Fruit fly (Drosophila melanogaster) whole organism, embryonic: ENCODE measurements around the gene CG12607.

ENCODE experiments used
- Atf-2 ChIP-seq: fragments of 200-800 bp; sonication (Bioruptor generic); optimal IDR thresholded peaks from 2 replicates; lab custom pipeline; 2016; ENCODE audit warnings: missing biosample characterization, missing genetic modification characterization
- CG10543 ChIP-seq: fragments of 200-800 bp; sonication (Bioruptor generic); optimal IDR thresholded peaks from 3 replicates; lab custom pipeline; 2017; ENCODE audit warnings: missing biosample characterization, mild to moderate bottlenecking, missing genetic modification characterization, moderate library complexity
- CG10654 ChIP-seq: fragments of 200-800 bp; sonication (Bioruptor generic); optimal IDR thresholded peaks from 2 replicates; lab custom pipeline; 2016; ENCODE audit warnings: missing biosample characterization, missing genetic modification characterization
- CG12744 ChIP-seq: fragments of 200-800 bp; sonication (Bioruptor generic); optimal IDR thresholded peaks from 2 replicates; lab custom pipeline; 2016; ENCODE audit warnings: missing biosample characterization, missing genetic modification characterization
- CG12769 ChIP-seq: fragments of 200-800 bp; sonication (Bioruptor generic); optimal IDR thresholded peaks from 2 replicates; lab custom pipeline; 2019; ENCODE audit warnings: missing biosample characterization, mild to moderate bottlenecking, missing genetic modification characterization, moderate library complexity
- CG13624 ChIP-seq: fragments of 200-800 bp; sonication (Bioruptor generic); optimal IDR thresholded peaks from 2 replicates; lab custom pipeline; 2016; ENCODE audit warnings: missing biosample characterization, missing genetic modification characterization
- CG13894 ChIP-seq: fragments of 200-800 bp; sonication (Bioruptor generic); optimal IDR thresholded peaks from 3 replicates; lab custom pipeline; 2018; ENCODE audit warnings: missing biosample characterization, mild to moderate bottlenecking, missing genetic modification characterization, moderate library complexity
- CG14710 ChIP-seq: fragments of 200-800 bp; sonication (Bioruptor generic); optimal IDR thresholded peaks from 3 replicates; lab custom pipeline; 2019; ENCODE audit warnings: missing biosample characterization, mild to moderate bottlenecking, missing genetic modification characterization, moderate library complexity
- CG15696 ChIP-seq: fragments of 200-800 bp; sonication (Bioruptor generic); optimal IDR thresholded peaks from 2 replicates; lab custom pipeline; 2019; ENCODE audit warnings: missing biosample characterization, mild to moderate bottlenecking, missing genetic modification characterization, moderate library complexity
- CG2116 ChIP-seq: fragments of 200-800 bp; sonication (Bioruptor generic); optimal IDR thresholded peaks from 3 replicates; lab custom pipeline; 2018; ENCODE audit warnings: missing biosample characterization, mild to moderate bottlenecking, missing genetic modification characterization
- CG2875 ChIP-seq: fragments of 200-800 bp; sonication (Bioruptor generic); optimal IDR thresholded peaks from 2 replicates; lab custom pipeline; 2017; ENCODE audit warnings: missing biosample characterization, mild to moderate bottlenecking, missing genetic modification characterization, missing genetic modification reagents
- CG34376 ChIP-seq: fragments of 200-800 bp; sonication (Bioruptor generic); optimal IDR thresholded peaks from 2 replicates; lab custom pipeline; 2018; ENCODE audit warnings: missing biosample characterization, mild to moderate bottlenecking, missing genetic modification characterization
- CG4617 ChIP-seq: fragments of 200-800 bp; sonication (Bioruptor generic); optimal IDR thresholded peaks from 3 replicates; lab custom pipeline; 2016; ENCODE audit warnings: missing biosample characterization, missing genetic modification characterization, borderline replicate concordance
- CG6254 ChIP-seq: fragments of 200-800 bp; sonication (Bioruptor generic); optimal IDR thresholded peaks from 3 replicates; lab custom pipeline; 2017; ENCODE audit warnings: mild to moderate bottlenecking, missing biosample characterization, missing genetic modification reagents, missing genetic modification characterization
- CG7745 ChIP-seq: fragments of 200-800 bp; sonication (Bioruptor generic); optimal IDR thresholded peaks from 2 replicates; lab custom pipeline; 2018; ENCODE audit warnings: missing biosample characterization, mild to moderate bottlenecking, missing genetic modification characterization, moderate library complexity
- CG8281 ChIP-seq: fragments of 200-800 bp; sonication (Bioruptor generic); optimal IDR thresholded peaks from 2 replicates; lab custom pipeline; 2018; ENCODE audit warnings: missing biosample characterization, mild to moderate bottlenecking, missing genetic modification characterization, moderate library complexity
- CG8290 ChIP-seq, 3 experiments: fragments of 200-800 bp; sonication (Bioruptor generic); optimal IDR thresholded peaks; 2 replicates each; lab custom pipeline; 2016 to 2019; ENCODE audit warnings: missing biosample characterization in 3 of 3, missing genetic modification characterization in 3 of 3, mild to moderate bottlenecking in 2 of 3, moderate library complexity in 1 of 3
- CkIIα-i1 ChIP-seq: fragments of 200-800 bp; sonication (Bioruptor generic); IDR thresholded peaks from 2 replicates; pipeline ENCODE4 v1.3.6; 2022; ENCODE audit warnings: missing biosample characterization, missing genetic modification characterization
- D ChIP-seq, 2 experiments: fragments of 200-800 bp in 1 of 2; fragments of >200 bp in 1 of 2; sonication (Bioruptor generic) in 1 of 2; optimal IDR thresholded peaks; 2 replicates in 1 of 2; 3 replicates in 1 of 2; lab custom pipeline; 2017; ENCODE audit warnings: mild to moderate bottlenecking in 1 of 2, missing biosample characterization in 1 of 2, missing genetic modification characterization in 1 of 2, missing genetic modification reagents in 1 of 2
- D19B ChIP-seq: fragments of 200-800 bp; sonication (Bioruptor generic); optimal IDR thresholded peaks from 2 replicates; lab custom pipeline; 2017; ENCODE audit warnings: missing biosample characterization, mild to moderate bottlenecking, missing genetic modification characterization
- Dp ChIP-seq: fragments of 200-800 bp; sonication (Bioruptor generic); optimal IDR thresholded peaks from 2 replicates; lab custom pipeline; 2018; ENCODE audit warnings: missing biosample characterization, mild to moderate bottlenecking, missing genetic modification characterization, moderate library complexity
- Dref ChIP-seq: fragments of 200-800 bp; sonication (Bioruptor generic); IDR thresholded peaks from 2 replicates; pipeline ENCODE4 v1.3.6; 2022; ENCODE audit warnings: missing biosample characterization, missing genetic modification characterization
- Fer1 ChIP-seq: fragments of 200-800 bp; sonication (Bioruptor generic); optimal IDR thresholded peaks from 2 replicates; lab custom pipeline; 2017; ENCODE audit warnings: missing biosample characterization, mild to moderate bottlenecking, missing genetic modification characterization
- Fer2 ChIP-seq: fragments of 200-800 bp; sonication (Bioruptor generic); optimal IDR thresholded peaks from 2 replicates; lab custom pipeline; 2018; ENCODE audit warnings: missing biosample characterization, mild to moderate bottlenecking, missing genetic modification characterization, moderate library complexity
- Mad ChIP-seq: fragments of 200-800 bp; sonication (Bioruptor generic); optimal IDR thresholded peaks from 2 replicates; lab custom pipeline; 2016; ENCODE audit warnings: missing biosample characterization, missing genetic modification characterization
- NK7.1 ChIP-seq: fragments of 200-800 bp; sonication (Bioruptor generic); optimal IDR thresholded peaks from 3 replicates; lab custom pipeline; 2016; ENCODE audit warnings: missing biosample characterization, missing genetic modification characterization
- NfI ChIP-seq: fragments of 200-800 bp; sonication (Bioruptor generic); optimal IDR thresholded peaks from 3 replicates; lab custom pipeline; 2018; ENCODE audit warnings: missing biosample characterization, mild to moderate bottlenecking, missing genetic modification characterization, moderate library complexity
- Optix ChIP-seq: fragments of 200-800 bp; sonication (Bioruptor generic); IDR thresholded peaks from 3 replicates; pipeline ENCODE4 v1.3.6; 2022; ENCODE audit warnings: missing biosample characterization, missing genetic modification characterization
- Pdp1 ChIP-seq, 2 experiments: fragments of 200-800 bp; sonication (Bioruptor generic); optimal IDR thresholded peaks; 3 replicates each; lab custom pipeline; 2016; ENCODE audit warnings: missing biosample characterization in 2 of 2, missing genetic modification characterization in 2 of 2, mild to moderate bottlenecking in 1 of 2, moderate library complexity in 1 of 2
- Sox102F ChIP-seq: fragments of 200-800 bp; sonication (Bioruptor generic); optimal IDR thresholded peaks from 2 replicates; lab custom pipeline; 2018; ENCODE audit warnings: missing biosample characterization, mild to moderate bottlenecking, missing genetic modification characterization, moderate library complexity
- YL-1 ChIP-seq: fragments of 200-800 bp; sonication (Bioruptor generic); optimal IDR thresholded peaks from 3 replicates; lab custom pipeline; 2017; ENCODE audit warnings: missing biosample characterization, mild to moderate bottlenecking, missing genetic modification characterization
- aop ChIP-seq: fragments of 200-800 bp; sonication (Bioruptor generic); IDR thresholded peaks from 2 replicates; pipeline ENCODE4 v1.3.6; 2022; ENCODE audit warnings: missing biosample characterization, missing genetic modification characterization
- ap ChIP-seq: fragments of 200-800 bp; sonication (Bioruptor generic); IDR thresholded peaks from 2 replicates; pipeline ENCODE4 v1.3.6; 2022; ENCODE audit warnings: missing biosample characterization, missing genetic modification characterization
- croc ChIP-seq: fragments of 200-800 bp; sonication (Bioruptor generic); conservative IDR thresholded peaks from 3 replicates; pipeline ENCODE4 v1.3.6; 2022; ENCODE audit warnings: missing biosample characterization, missing genetic modification characterization
- dimm ChIP-seq: fragments of 200-800 bp; sonication (Bioruptor generic); IDR thresholded peaks from 2 replicates; pipeline ENCODE4 v1.3.6; 2022; ENCODE audit warnings: missing biosample characterization, missing genetic modification characterization
- h ChIP-seq: fragments of >200 bp; optimal IDR thresholded peaks from 2 replicates; lab custom pipeline; 2017
- hth ChIP-seq: fragments of >200 bp; optimal IDR thresholded peaks from 2 replicates; lab custom pipeline; 2017; ENCODE audit warnings: inconsistent platforms
- insv ChIP-seq, 2 experiments: fragments of 200-800 bp; sonication (Bioruptor generic); optimal IDR thresholded peaks; 3 replicates each; lab custom pipeline; 2016 to 2018; ENCODE audit warnings: missing biosample characterization in 2 of 2, missing genetic modification characterization in 2 of 2
- lab ChIP-seq: fragments of 200-800 bp; sonication (Bioruptor generic); optimal IDR thresholded peaks from 3 replicates; lab custom pipeline; 2017; ENCODE audit warnings: missing biosample characterization, missing genetic modification characterization, mild to moderate bottlenecking, moderate library complexity, missing genetic modification reagents
- odd ChIP-seq: fragments of 200-800 bp; sonication (Bioruptor generic); optimal IDR thresholded peaks from 2 replicates; lab custom pipeline; 2017; ENCODE audit warnings: missing biosample characterization, mild to moderate bottlenecking, missing genetic modification characterization
- rib ChIP-seq: fragments of 200-800 bp; sonication (Bioruptor generic); IDR thresholded peaks from 2 replicates; pipeline ENCODE4 v1.3.6; 2022; ENCODE audit warnings: missing biosample characterization, missing genetic modification characterization
- run ChIP-seq: fragments of 200-800 bp; sonication (Bioruptor generic); optimal IDR thresholded peaks from 3 replicates; lab custom pipeline; 2018; ENCODE audit warnings: missing biosample characterization, mild to moderate bottlenecking, missing genetic modification characterization
- sd ChIP-seq: fragments of 200-800 bp; sonication (Bioruptor generic); optimal IDR thresholded peaks from 3 replicates; lab custom pipeline; 2018; ENCODE audit warnings: missing biosample characterization, mild to moderate bottlenecking, missing genetic modification characterization, moderate library complexity
- sens ChIP-seq: fragments of 200-800 bp; sonication (Bioruptor generic); peaks from one replicate; lab custom pipeline; 2016; ENCODE audit warnings: missing biosample characterization, missing genetic modification characterization
- slp2 ChIP-seq: fragments of 200-800 bp; sonication (Bioruptor generic); optimal IDR thresholded peaks from 2 replicates; lab custom pipeline; 2016; ENCODE audit warnings: missing biosample characterization, missing genetic modification characterization
- ttk ChIP-seq: fragments of 200-800 bp; sonication (Bioruptor generic); IDR thresholded peaks from 2 replicates; pipeline ENCODE4 v2.1.2; 2022; ENCODE audit warnings: missing biosample characterization, missing genetic modification characterization
- z ChIP-seq: fragments of 200-800 bp; sonication (Bioruptor generic); IDR thresholded peaks from 3 replicates; pipeline ENCODE4 v1.3.6; 2022; ENCODE audit warnings: missing biosample characterization, missing genetic modification characterization
- zf30C ChIP-seq: fragments of 200-800 bp; sonication (Bioruptor generic); optimal IDR thresholded peaks from 3 replicates; lab custom pipeline; 2018; ENCODE audit warnings: missing biosample characterization, mild to moderate bottlenecking, missing genetic modification characterization

CG12607 gene

dm6 chr3L:4415326-4416274, 30.8 kb upstream of the CG12607 start (continued):
- TF ChIP-seq rib (GFP tag; lab: Robert Waterston, UW), result peak; percentile 41; the same call in 1 of the 2 replicates
- TF ChIP-seq dimm (GFP tag; lab: Robert Waterston, UW), result no peak
- TF ChIP-seq NfI (GFP tag; lab: Kevin White, UChicago), result no peak
- no peak for TF ChIP-seq CG6254 (GFP tag; lab: Kevin White, UChicago)
- no peak for TF ChIP-seq Dref
- no peak for TF ChIP-seq Mad
- TF ChIP-seq CG13624 (GFP tag; lab: Kevin White, UChicago), result no peak
- TF ChIP-seq NK7.1 (GFP tag; lab: Kevin White, UChicago), result no peak
- peak; percentile 75 for TF ChIP-seq sens
- TF ChIP-seq ttk (GFP tag; lab: Robert Waterston, UW), result no peak
- TF ChIP-seq CG14710, result no peak
- no peak for TF ChIP-seq YL-1 (GFP tag; lab: Kevin White, UChicago)
- TF ChIP-seq CG15696 (tag; lab: Kevin White, UChicago), result no peak
- TF ChIP-seq Pdp1 (GFP tag; optimal IDR thresholded peaks at IDR 0.05; lab: Kevin White, UChicago), result peak in 1 of 2 experiments; percentile 92
- TF ChIP-seq CkIIα-i1 (GFP tag; lab: Robert Waterston, UW), result no peak
- TF ChIP-seq CG34376 (GFP tag; lab: Kevin White, UChicago), result peak; percentile 85
- peak; percentile 87 for TF ChIP-seq CG13894
- TF ChIP-seq lab (GFP tag; lab: Kevin White, UChicago), result peak; percentile 21
- no peak for TF ChIP-seq run (tag; lab: Kevin White, UChicago)
- no peak for TF ChIP-seq z (GFP tag; lab: Robert Waterston, UW)
- TF ChIP-seq CG2875 (GFP tag; lab: Kevin White, UChicago), result no peak
- TF ChIP-seq CG10654, result no peak
- TF ChIP-seq Atf-2 (GFP tag; lab: Kevin White, UChicago), result no peak
- no peak for TF ChIP-seq hth (lab: Kevin White, UChicago)
- TF ChIP-seq CG8290 (GFP tag; optimal IDR thresholded peaks at IDR 0.05; lab: Kevin White, UChicago), result no peak
- TF ChIP-seq CG8290 (tag; optimal IDR thresholded peaks at IDR 0.05; lab: Kevin White, UChicago), result no peak
- no peak for TF ChIP-seq D (optimal IDR thresholded peaks at IDR 0.05; lab: Kevin White, UChicago)
- no peak for TF ChIP-seq D (GFP tag; optimal IDR thresholded peaks at IDR 0.05; lab: Kevin White, UChicago)
- TF ChIP-seq Optix (GFP tag; lab: Robert Waterston, UW), result no peak
- no peak for TF ChIP-seq slp2 (GFP tag; lab: Kevin White, UChicago)
- TF ChIP-seq CG7745 (tag; lab: Kevin White, UChicago), result no peak
- no peak for TF ChIP-seq odd (GFP tag; lab: Kevin White, UChicago)
- no peak for TF ChIP-seq CG8281 (tag; lab: Kevin White, UChicago)
- TF ChIP-seq Fer1, result peak; percentile 14
- TF ChIP-seq ap (GFP tag; lab: Robert Waterston, UW), result no peak
- TF ChIP-seq CG12769 (tag; lab: Kevin White, UChicago), result peak; percentile 61
- no peak for TF ChIP-seq insv (GFP tag; optimal IDR thresholded peaks at IDR 0.05; lab: Kevin White, UChicago)
- no peak for TF ChIP-seq zf30C (GFP tag; lab: Kevin White, UChicago)
- TF ChIP-seq CG10543 (GFP tag; lab: Kevin White, UChicago), result peak; percentile 63
- TF ChIP-seq CG4617 (GFP tag; lab: Kevin White, UChicago), result no peak
- TF ChIP-seq D19B (GFP tag; lab: Kevin White, UChicago), result no peak
- TF ChIP-seq CG2116 (GFP tag; lab: Kevin White, UChicago), result no peak
- TF ChIP-seq h (lab: Kevin White, UChicago), result no peak
- TF ChIP-seq aop (GFP tag; lab: Robert Waterston, UW), result no peak
- TF ChIP-seq CG12744 (GFP tag; lab: Kevin White, UChicago), result no peak
- no peak for TF ChIP-seq Dp (GFP tag; lab: Kevin White, UChicago)
- TF ChIP-seq croc (GFP tag; lab: Robert Waterston, UW), result no peak
- no peak for TF ChIP-seq sd (tag; lab: Kevin White, UChicago)
- no peak for TF ChIP-seq Fer2
- no peak for TF ChIP-seq Sox102F
